Worm (Caenorhabditis elegans) whole organism, L2 larva: Measurements from ENCODE around the gene sre-32.

Experiments used
- C34F6.9 ChIP-seq: fragments of 150-350 bp; optimal IDR thresholded peaks from 2 replicates; lab custom pipeline; 2014; ENCODE audit warnings: missing biosample characterization, missing genetic modification characterization
- F13H6.1 ChIP-seq: sonication (generic microtip); optimal IDR thresholded peaks from 2 replicates; lab custom pipeline; 2016; ENCODE audit warnings: missing genetic modification characterization, missing compliant biosample characterization
- R02D3.7 ChIP-seq: fragments of 150-350 bp; optimal IDR thresholded peaks from 2 replicates; lab custom pipeline; 2014; ENCODE audit warnings: missing biosample characterization, missing genetic modification characterization
- Y55F3AM.14 ChIP-seq: fragments of 200-800 bp; sonication (Bioruptor generic); optimal IDR thresholded peaks from 2 replicates; lab custom pipeline; 2018; ENCODE audit warnings: mild to moderate bottlenecking, missing genetic modification characterization, missing compliant biosample characterization
- ZK546.5 ChIP-seq: sonication (generic microtip); optimal IDR thresholded peaks from 2 replicates; lab custom pipeline; 2017; ENCODE audit warnings: missing biosample characterization, missing genetic modification characterization
- alr-1 ChIP-seq: fragments of 150-350 bp; optimal IDR thresholded peaks from 2 replicates; lab custom pipeline; 2014; ENCODE audit warnings: missing biosample characterization, missing genetic modification characterization
- aly-2 ChIP-seq: fragments of 150-350 bp; optimal IDR thresholded peaks from 2 replicates; lab custom pipeline; 2014; ENCODE audit warnings: missing biosample characterization, missing genetic modification characterization
- ama-1 ChIP-seq: fragments of 150-350 bp; optimal IDR thresholded peaks from 2 replicates; lab custom pipeline; 2018; ENCODE audit warnings: inconsistent platforms
- ceh-16 ChIP-seq: fragments of 150-350 bp; optimal IDR thresholded peaks from 2 replicates; lab custom pipeline; 2014; ENCODE audit warnings: missing biosample characterization, missing genetic modification characterization
- egl-27 ChIP-seq: sonication (generic microtip); optimal IDR thresholded peaks from 3 replicates; lab custom pipeline; 2017; ENCODE audit warnings: missing biosample characterization, missing genetic modification reagents, missing genetic modification characterization
- elt-1 ChIP-seq: fragments of 150-350 bp; optimal IDR thresholded peaks from 2 replicates; lab custom pipeline; 2014; ENCODE audit warnings: missing biosample characterization, missing genetic modification characterization
- fos-1 ChIP-seq: fragments of 150-350 bp; optimal IDR thresholded peaks from 2 replicates; lab custom pipeline; 2014; ENCODE audit warnings: missing biosample characterization, missing genetic modification characterization
- lin-11 ChIP-seq: fragments of 150-350 bp; sonication (generic microtip); optimal IDR thresholded peaks from 2 replicates; lab custom pipeline; 2014; ENCODE audit warnings: missing biosample characterization, missing genetic modification characterization, inconsistent platforms, mixed read lengths
- lin-39 ChIP-seq: fragments of 150-350 bp; optimal IDR thresholded peaks from 2 replicates; lab custom pipeline; 2014; ENCODE audit warnings: missing biosample characterization, missing genetic modification reagents, missing genetic modification characterization
- lsy-2 ChIP-seq, 2 experiments: fragments of 150-350 bp in 1 of 2; sonication (generic microtip) in 1 of 2; optimal IDR thresholded peaks; 2 replicates each; lab custom pipeline; 2014 to 2017; ENCODE audit warnings: missing biosample characterization in 2 of 2, missing genetic modification characterization in 2 of 2
- mab-5 ChIP-seq: fragments of 150-350 bp; optimal IDR thresholded peaks from 2 replicates; lab custom pipeline; 2014; ENCODE audit warnings: missing biosample characterization, missing genetic modification characterization
- mbf-1 ChIP-seq: sonication (generic microtip); optimal IDR thresholded peaks from 2 replicates; lab custom pipeline; 2017; ENCODE audit warnings: missing biosample characterization, missing genetic modification characterization
- mdl-1 ChIP-seq, 2 experiments: fragments of 150-350 bp in 1 of 2; sonication (generic microtip) in 1 of 2; optimal IDR thresholded peaks; 2 replicates each; lab custom pipeline; 2017; ENCODE audit warnings: missing biosample characterization in 2 of 2, missing genetic modification characterization in 2 of 2
- nhr-11 ChIP-seq: fragments of 150-350 bp; optimal IDR thresholded peaks from 2 replicates; lab custom pipeline; 2014; ENCODE audit warnings: missing biosample characterization, missing genetic modification characterization
- nhr-12 ChIP-seq: fragments of 150-350 bp; optimal IDR thresholded peaks from 2 replicates; lab custom pipeline; 2014; ENCODE audit warnings: missing biosample characterization, missing genetic modification characterization
- nhr-129 ChIP-seq: fragments of 150-350 bp; optimal IDR thresholded peaks from 2 replicates; lab custom pipeline; 2014; ENCODE audit warnings: missing biosample characterization, missing genetic modification characterization
- nhr-21 ChIP-seq: fragments of 150-350 bp; optimal IDR thresholded peaks from 2 replicates; lab custom pipeline; 2014; ENCODE audit warnings: missing biosample characterization, missing genetic modification characterization
- nhr-23 ChIP-seq: fragments of 150-350 bp; optimal IDR thresholded peaks from 2 replicates; lab custom pipeline; 2014; ENCODE audit warnings: missing biosample characterization, missing genetic modification reagents, missing genetic modification characterization
- nhr-237 ChIP-seq: fragments of 150-350 bp; optimal IDR thresholded peaks from 2 replicates; lab custom pipeline; 2014; ENCODE audit warnings: missing biosample characterization, missing genetic modification characterization
- nhr-25 ChIP-seq: fragments of 150-350 bp; sonication (generic microtip); optimal IDR thresholded peaks from 3 replicates; lab custom pipeline; 2014; ENCODE audit warnings: missing biosample characterization, missing genetic modification characterization
- nhr-6 ChIP-seq: fragments of 150-350 bp; optimal IDR thresholded peaks from 2 replicates; lab custom pipeline; 2014; ENCODE audit warnings: missing biosample characterization, missing genetic modification characterization
- nhr-77 ChIP-seq: fragments of 150-350 bp; optimal IDR thresholded peaks from 2 replicates; lab custom pipeline; 2014; ENCODE audit warnings: missing biosample characterization, missing genetic modification characterization
- sma-3 ChIP-seq: sonication (generic microtip); optimal IDR thresholded peaks from 2 replicates; lab custom pipeline; 2016; ENCODE audit warnings: missing genetic modification reagents, missing genetic modification characterization, missing compliant biosample characterization
- sma-9 ChIP-seq, 2 experiments: fragments of 150-350 bp in 1 of 2; sonication (generic microtip) in 1 of 2; optimal IDR thresholded peaks; 2 replicates each; lab custom pipeline; 2014 to 2016; ENCODE audit warnings: missing genetic modification characterization in 2 of 2, mild to moderate bottlenecking in 1 of 2, missing biosample characterization in 1 of 2, missing compliant biosample characterization in 1 of 2, missing genetic modification reagents in 1 of 2, moderate library complexity in 1 of 2
- unc-55 ChIP-seq: fragments of 150-350 bp; sonication (generic microtip); optimal IDR thresholded peaks from 3 replicates; lab custom pipeline; 2014; ENCODE audit warnings: missing biosample characterization, missing genetic modification reagents, missing genetic modification characterization
- unc-62 ChIP-seq: fragments of 150-350 bp; optimal IDR thresholded peaks from 2 replicates; lab custom pipeline; 2014; ENCODE audit warnings: missing biosample characterization, missing genetic modification reagents, missing genetic modification characterization
- zag-1 ChIP-seq: fragments of 150-350 bp; optimal IDR thresholded peaks from 2 replicates; lab custom pipeline; 2014; ENCODE audit warnings: missing biosample characterization, missing genetic modification characterization
- ztf-1 ChIP-seq: fragments of 200-800 bp; sonication (Bioruptor generic); conservative IDR thresholded peaks from 2 replicates; pipeline ENCODE4 v1.3.6; 2022; ENCODE audit warnings: missing genetic modification characterization, missing compliant biosample characterization
- ztf-11 ChIP-seq: sonication (generic microtip); optimal IDR thresholded peaks from 2 replicates; lab custom pipeline; 2017; ENCODE audit warnings: missing biosample characterization, missing genetic modification characterization
- ztf-4 ChIP-seq: fragments of 150-350 bp; optimal IDR thresholded peaks from 2 replicates; lab custom pipeline; 2014; ENCODE audit warnings: missing biosample characterization, missing genetic modification characterization

Gene sre-32

DNA sequence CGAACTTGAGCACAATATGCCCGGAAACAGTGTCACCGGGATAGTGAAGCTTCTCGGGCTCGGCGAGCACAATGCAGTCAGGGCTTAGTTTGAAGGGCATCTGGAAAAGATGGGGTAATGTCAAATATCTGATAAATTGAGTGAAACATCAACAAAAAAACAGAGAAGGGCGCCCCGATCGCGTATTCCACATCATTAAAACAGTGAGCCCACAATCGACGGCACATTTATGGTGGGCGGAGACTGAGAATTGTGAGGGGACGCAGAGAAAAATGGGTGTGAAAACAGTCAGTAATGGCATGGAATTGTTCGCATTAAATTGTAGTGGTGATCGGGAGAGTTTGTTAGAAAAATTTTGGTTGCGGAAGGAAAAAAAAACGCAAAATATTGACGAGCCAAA, 24.3 kb upstream of the sre-32 start, which contains the start of gene arrd-9:
arrd-9 (minus strand) TSS at position 101 of the 400 bp plus-strand sequence.
- TF ChIP-seq elt-1 (no peak), lsy-2 (tag; optimal IDR thresholded peaks at IDR 0.05; lab: Kevin White, UChicago) (no peak), unc-62 (GFP tag; lab: Kevin White, UChicago) (no peak), alr-1 (tag; lab: Kevin White, UChicago) (no peak), nhr-129 (no peak), Y55F3AM.14 (GFP tag; lab: Kevin White, UChicago) (no peak), fos-1 (tag; lab: Kevin White, UChicago) (no peak), nhr-25 (no peak), nhr-11 (no peak), mbf-1 (tag; lab: Kevin White, UChicago) (no peak), nhr-12 (no peak), nhr-23 (no peak), R02D3.7 (tag; lab: Kevin White, UChicago) (no peak), lin-39 (tag; lab: Kevin White, UChicago) (no peak), mab-5 (no peak), C34F6.9 (tag; lab: Kevin White, UChicago) (no peak), nhr-77 (tag; lab: Kevin White, UChicago) (no peak)

DNA sequence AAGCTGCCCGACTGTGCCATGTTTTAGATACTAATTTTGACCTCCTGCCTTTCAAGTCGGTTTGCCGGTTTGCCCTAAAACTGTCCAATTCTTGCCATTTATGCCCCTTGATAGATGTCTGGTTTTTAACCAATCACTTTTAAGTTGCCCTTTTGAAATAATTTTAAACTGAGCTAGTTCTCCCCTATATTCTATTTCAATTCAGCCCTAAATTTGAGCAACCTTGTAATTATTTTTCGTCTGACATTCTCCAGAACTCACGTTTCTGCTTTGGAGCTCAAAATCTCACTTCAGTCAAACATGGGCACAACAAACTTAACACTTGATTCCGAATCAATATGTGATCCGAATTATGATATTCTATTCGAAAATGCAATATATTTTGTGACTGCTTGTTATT, 16.9 kb upstream of the sre-32 start, which contains the start of gene srg-17:
srg-17 (plus strand) TSS at position 301 of the 400 bp plus-strand sequence.
- TF ChIP-seq nhr-12, result no peak
- no peak for TF ChIP-seq nhr-25
- no peak for TF ChIP-seq C34F6.9 (tag; lab: Kevin White, UChicago)
- no peak for TF ChIP-seq unc-55 (GFP tag; lab: Kevin White, UChicago)
- no peak for TF ChIP-seq nhr-21 (tag; lab: Kevin White, UChicago)
- TF ChIP-seq nhr-11, result no peak
- TF ChIP-seq nhr-237 (tag; lab: Kevin White, UChicago), result no peak
- no peak for TF ChIP-seq aly-2
- no peak for TF ChIP-seq mdl-1 (tag; optimal IDR thresholded peaks at IDR 0.05; lab: Kevin White, UChicago)
- TF ChIP-seq, all 48 proteins: peak for 0

DNA sequence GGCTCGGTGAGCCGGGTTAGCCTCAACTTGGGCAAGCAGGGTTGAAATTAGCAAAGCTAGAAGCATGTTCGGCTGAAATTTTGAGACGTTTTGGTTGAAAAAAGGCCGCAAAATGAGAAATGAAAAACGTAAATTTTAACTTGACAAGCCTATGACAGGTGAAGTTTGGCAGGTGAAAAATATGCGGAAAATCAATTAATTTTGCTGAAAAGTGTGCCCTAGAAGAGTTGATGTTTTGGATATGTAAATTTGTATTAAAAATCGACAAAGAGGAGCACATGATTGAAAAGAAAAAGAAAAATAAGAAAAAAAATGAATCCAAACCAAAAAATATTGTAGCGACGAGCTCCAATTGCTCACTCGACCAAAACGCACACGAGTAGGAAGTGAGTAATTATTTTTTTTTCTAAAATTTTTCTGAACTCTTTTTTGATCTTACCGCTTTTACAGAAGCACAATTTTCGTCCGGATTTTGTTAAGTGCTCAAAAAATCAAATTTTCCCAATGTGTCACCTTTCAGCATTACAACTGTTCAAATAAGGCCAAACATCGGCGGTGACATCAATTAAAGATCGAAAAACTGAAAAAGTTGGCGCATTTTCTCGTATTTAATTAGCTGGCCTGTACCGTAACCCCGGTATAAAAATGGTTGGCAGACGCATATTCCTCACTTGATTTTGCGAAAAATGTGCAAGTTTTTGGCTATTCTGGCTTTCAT, 14.8 kb upstream of the sre-32 start, which contains the start of the genes F15A4.5 and phat-8:
F15A4.5 (minus strand) TSS at position 101 of the 718 bp plus-strand sequence.
phat-8 (plus strand) TSS at position 668 of the 718 bp plus-strand sequence.
- TF ChIP-seq ztf-11 (tag; lab: Kevin White, UChicago), result no peak
- no peak for TF ChIP-seq ztf-4 (tag; lab: Kevin White, UChicago)
- TF ChIP-seq C34F6.9 (tag; lab: Kevin White, UChicago), result no peak
- TF ChIP-seq ztf-1 (GFP tag; lab: Robert Waterston, UW), result no peak
- TF ChIP-seq, all 48 proteins: peak for 0

DNA sequence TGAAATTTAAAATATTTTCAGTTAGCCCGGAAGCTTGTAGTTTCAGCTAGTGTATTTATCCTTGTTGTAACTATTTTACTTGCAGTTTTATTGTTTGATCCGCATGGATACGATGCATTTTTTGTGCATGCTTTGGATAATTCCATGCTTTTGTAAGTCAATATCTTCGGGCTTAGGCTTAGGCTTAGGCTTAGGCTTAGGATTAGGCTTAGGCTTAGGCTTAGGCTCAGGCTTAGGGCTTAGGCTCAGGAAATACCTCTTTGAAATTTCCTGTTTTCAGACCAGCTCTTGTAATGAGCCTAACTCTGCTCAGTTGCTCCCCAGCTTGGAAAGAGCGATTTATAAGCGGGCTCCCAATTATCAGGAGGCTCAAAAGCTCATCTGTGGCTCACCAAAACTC, 10.5 kb upstream of the sre-32 start, which contains the start of gene srg-16:
srg-16 (plus strand) TSS at position 87 of the 400 bp plus-strand sequence.
- TF ChIP-seq C34F6.9 (tag; lab: Kevin White, UChicago) (no peak), sma-3 (GFP tag; lab: Kevin White, UChicago) (no peak), ZK546.5 (tag; lab: Kevin White, UChicago) (no peak), fos-1 (tag; lab: Kevin White, UChicago) (no peak), elt-1 (no peak), egl-27 (tag; lab: Kevin White, UChicago) (no peak)

DNA sequence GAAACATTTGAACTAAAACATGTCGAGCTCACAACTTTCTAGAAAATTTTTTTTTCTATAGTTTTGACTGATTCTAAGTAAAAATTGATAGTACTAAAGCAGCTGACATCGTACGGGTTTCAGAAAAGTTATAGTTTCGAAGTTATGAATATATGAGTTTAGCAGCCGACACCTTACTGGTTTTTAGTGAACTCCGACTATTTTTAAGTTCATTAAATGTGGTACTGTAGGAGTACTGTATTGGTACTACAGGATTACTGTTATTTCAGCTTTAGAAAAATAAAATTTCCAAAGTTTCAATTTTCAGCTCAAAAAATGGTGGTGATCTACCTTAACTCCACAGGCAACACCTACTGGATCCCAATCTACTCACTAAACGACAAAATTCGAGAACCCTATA, 9.0 kb upstream of the sre-32 start, which contains the start of gene sre-37:
sre-37 (plus strand) TSS at position 301 of the 400 bp plus-strand sequence.
- no peak for TF ChIP-seq F13H6.1 (tag; lab: Kevin White, UChicago)
- TF ChIP-seq lin-11 (tag; lab: Kevin White, UChicago), result no peak
- no peak for TF ChIP-seq ZK546.5 (tag; lab: Kevin White, UChicago)
- no peak for TF ChIP-seq ama-1 (lab: Kevin White, UChicago)
- TF ChIP-seq unc-55 (GFP tag; lab: Kevin White, UChicago), result no peak
- TF ChIP-seq ceh-16, result no peak
- no peak for TF ChIP-seq mab-5
- no peak for TF ChIP-seq egl-27 (tag; lab: Kevin White, UChicago)
- TF ChIP-seq sma-9 (GFP tag; optimal IDR thresholded peaks at IDR 0.05; lab: Kevin White, UChicago), result no peak
- TF ChIP-seq sma-9 (tag; optimal IDR thresholded peaks at IDR 0.05; lab: Kevin White, UChicago), result no peak
- TF ChIP-seq nhr-23, result no peak
- no peak for TF ChIP-seq R02D3.7 (tag; lab: Kevin White, UChicago)
- no peak for TF ChIP-seq nhr-6 (tag; lab: Kevin White, UChicago)
- TF ChIP-seq nhr-21 (tag; lab: Kevin White, UChicago), result no peak
- no peak for TF ChIP-seq zag-1 (tag; lab: Kevin White, UChicago)
